Fruit fly (Drosophila melanogaster): ENCODE measurements around the gene CG6013.

The CG6013 gene

DNA sequence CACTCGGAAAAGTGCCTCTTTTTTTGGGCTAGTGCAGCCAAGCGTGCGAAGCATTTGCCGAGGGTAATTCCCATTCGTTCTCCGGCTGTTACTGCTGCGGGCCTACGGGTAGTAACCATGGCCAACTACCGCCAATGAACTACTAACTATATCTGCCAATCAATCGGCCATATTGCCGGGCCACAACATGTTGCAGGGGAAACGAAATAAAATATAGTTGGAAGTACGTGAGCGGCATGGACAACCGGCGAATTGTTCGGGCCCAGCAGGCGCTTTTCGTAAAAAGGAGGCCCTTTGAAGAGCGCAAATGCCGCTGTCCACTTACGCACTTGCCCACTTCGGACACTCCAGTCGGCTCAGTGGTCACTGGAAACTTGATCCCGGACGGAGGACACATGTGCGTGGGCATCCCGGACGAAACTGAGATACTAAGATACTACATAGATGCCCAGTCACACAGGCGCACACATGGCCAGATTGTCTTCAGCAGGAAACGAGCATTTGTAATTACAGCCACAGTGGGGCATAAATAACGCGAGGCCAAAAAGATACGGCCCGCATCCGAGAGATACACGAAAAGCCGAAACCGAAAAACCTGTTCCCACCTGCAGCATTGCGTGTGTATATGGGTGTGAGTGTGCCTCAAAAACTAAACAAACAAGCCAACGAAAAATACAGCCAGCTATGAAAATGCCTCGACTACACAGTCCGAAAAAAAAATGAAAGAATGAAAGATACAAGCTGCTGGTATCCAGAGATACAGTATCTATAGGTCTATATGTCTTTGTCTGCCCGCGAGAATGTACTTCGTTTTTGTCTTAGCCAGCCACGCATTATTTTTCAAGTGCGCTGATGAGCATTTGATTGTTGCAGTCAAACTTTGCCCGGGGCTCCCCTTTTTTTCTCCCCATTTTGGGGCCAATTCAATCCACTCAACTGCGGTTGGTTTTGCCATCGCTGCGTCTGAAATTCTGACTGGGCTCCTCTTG lies 43.6 kb upstream of the CG6013 start (continued):
- peak; percentile 35 for TF ChIP-seq CG15601 (tag; optimal IDR thresholded peaks at IDR 0.05)
- TF ChIP-seq Hmr (GFP tag; optimal IDR thresholded peaks at IDR 0.05), result peak; percentile 3
- TF ChIP-seq CG8924 (tag; optimal IDR thresholded peaks at IDR 0.05), result peak; percentile 25
- TF ChIP-seq usp (GFP tag; optimal IDR thresholded peaks at IDR 0.05), result no peak
- TF ChIP-seq lmd (GFP tag; IDR thresholded peaks at IDR 0.05), result no peak
- no peak for TF ChIP-seq Hr39 (optimal IDR thresholded peaks at IDR 0.05)
- TF ChIP-seq pnt (GFP tag; optimal IDR thresholded peaks at IDR 0.05), result peak; percentile 33
- TF ChIP-seq Meics (GFP tag; optimal IDR thresholded peaks at IDR 0.05), result peak; percentile 36
- no peak for TF ChIP-seq z (GFP tag; IDR thresholded peaks at IDR 0.05)
- TF ChIP-seq BEAF-32 (GFP tag; optimal IDR thresholded peaks at IDR 0.05), result no peak
- TF ChIP-seq CG4617 (GFP tag; optimal IDR thresholded peaks at IDR 0.05; ENCODE audit: borderline replicate concordance), result no peak
- no peak for TF ChIP-seq Atf3 (GFP tag; optimal IDR thresholded peaks at IDR 0.05)
- no peak for TF ChIP-seq Drgx (GFP tag; IDR thresholded peaks at IDR 0.05)
- TF ChIP-seq tap (tag; optimal IDR thresholded peaks at IDR 0.05), result no peak
- TF ChIP-seq CG11085 (GFP tag; IDR thresholded peaks at IDR 0.05), result no peak
- no peak for TF ChIP-seq Hr78 (GFP tag; optimal IDR thresholded peaks at IDR 0.05)
- TF ChIP-seq crol (GFP tag; IDR thresholded peaks at IDR 0.05), result no peak
- TF ChIP-seq CG14710 (tag; optimal IDR thresholded peaks at IDR 0.05), result peak; percentile 35
- TF ChIP-seq Chrac-16 (GFP tag; optimal IDR thresholded peaks at IDR 0.05), result no peak
- no peak for TF ChIP-seq CG4820 (GFP tag; optimal IDR thresholded peaks at IDR 0.05)
- no peak for TF ChIP-seq stwl (tag; optimal IDR thresholded peaks at IDR 0.05)
- no peak for TF ChIP-seq Myb (GFP tag; optimal IDR thresholded peaks at IDR 0.05)
- no peak for TF ChIP-seq sna (GFP tag; IDR thresholded peaks at IDR 0.05; ENCODE audit: partially characterized antibody)
- TF ChIP-seq CG7271 (tag; optimal IDR thresholded peaks at IDR 0.05), result no peak
- TF ChIP-seq dan (GFP tag; IDR thresholded peaks at IDR 0.05), result no peak
- no peak for TF ChIP-seq CG3163 (GFP tag; optimal IDR thresholded peaks at IDR 0.05)
- no peak for TF ChIP-seq Hmx (GFP tag; optimal IDR thresholded peaks at IDR 0.05)
- peak in 1 of 2 experiments; percentile 6 for TF ChIP-seq Hr51 (GFP tag; optimal IDR thresholded peaks at IDR 0.05)
- TF ChIP-seq CG10267 (tag; optimal IDR thresholded peaks at IDR 0.05), result peak; percentile 3
- no peak for TF ChIP-seq CG3995 (GFP tag; optimal IDR thresholded peaks at IDR 0.05)
- no peak for TF ChIP-seq CTCF (GFP tag; optimal IDR thresholded peaks at IDR 0.05)
- peak; percentile 24 for TF ChIP-seq CG2712 (tag; optimal IDR thresholded peaks at IDR 0.05)
- TF ChIP-seq pan (optimal IDR thresholded peaks at IDR 0.05), result no peak
- no peak for TF ChIP-seq pan (GFP tag; optimal IDR thresholded peaks at IDR 0.05 in 1 of 2, IDR thresholded peaks at IDR 0.05 in 1 of 2)
- peak; percentile 27; the same call in 1 of the 2 replicates for TF ChIP-seq vvl (GFP tag; IDR thresholded peaks at IDR 0.05)
- peak; percentile 19 for TF ChIP-seq kah (GFP tag; optimal IDR thresholded peaks at IDR 0.05)
- peak; percentile 16 for TF ChIP-seq odd (GFP tag; optimal IDR thresholded peaks at IDR 0.05)
- no peak for TF ChIP-seq CG15514 (GFP tag; optimal IDR thresholded peaks at IDR 0.05)
- no peak for TF ChIP-seq Hr3 (GFP tag; optimal IDR thresholded peaks at IDR 0.05)
- TF ChIP-seq CG4424 (GFP tag; optimal IDR thresholded peaks at IDR 0.05), result no peak
- no peak for TF ChIP-seq CG31441 (GFP tag; IDR thresholded peaks at IDR 0.05)
- TF ChIP-seq HmgD (GFP tag; optimal IDR thresholded peaks at IDR 0.05), result no peak
- 0 out of 2 replicates have a peak, but pooled peaks have one; percentile 21 for TF ChIP-seq CG14441 (GFP tag; IDR thresholded peaks at IDR 0.05)
- TF ChIP-seq CG3838 (GFP tag; optimal IDR thresholded peaks at IDR 0.05), result no peak
- no peak for TF ChIP-seq CG10209 (GFP tag; optimal IDR thresholded peaks at IDR 0.05)
- TF ChIP-seq chif (GFP tag; optimal IDR thresholded peaks at IDR 0.05), result peak in 1 of 2 experiments; percentile 1
- no peak for TF ChIP-seq esg (GFP tag; conservative IDR thresholded peaks at IDR 0.05)
- TF ChIP-seq E2f2 (GFP tag; IDR thresholded peaks at IDR 0.05), result no peak
- TF ChIP-seq CG6254 (GFP tag; optimal IDR thresholded peaks at IDR 0.05), result no peak
- no peak for TF ChIP-seq btn (GFP tag; optimal IDR thresholded peaks at IDR 0.05)

All from whole organism, embryonic.